Worm (Caenorhabditis elegans) whole organism, midembryonic: ENCODE data around the gene T01B10.5.

Experiments
- T22C8.4 ChIP-seq: fragments of 200-800 bp; sonication (Bioruptor generic); IDR thresholded peaks from 2 replicates; pipeline ENCODE4 v1.3.6; 2022; ENCODE audit warnings: missing genetic modification characterization, missing compliant biosample characterization
- cog-1 ChIP-seq: sonication (generic microtip); optimal IDR thresholded peaks from 2 replicates; lab custom pipeline; 2016; ENCODE audit warnings: missing genetic modification characterization, missing compliant biosample characterization
- flt-1 ChIP-seq: fragments of 200-800 bp; sonication (Bioruptor generic); IDR thresholded peaks from 2 replicates; pipeline ENCODE4 v1.3.6; 2022; ENCODE audit warnings: missing genetic modification characterization, missing compliant biosample characterization
- klf-2 ChIP-seq: fragments of 200-800 bp; sonication (Bioruptor generic); conservative IDR thresholded peaks from 2 replicates; pipeline ENCODE4 v1.3.6; 2022; ENCODE audit warnings: missing genetic modification reagents, missing genetic modification characterization, missing compliant biosample characterization
- med-1 ChIP-seq: sonication (generic microtip); optimal IDR thresholded peaks from 2 replicates; lab custom pipeline; 2017; ENCODE audit warnings: missing genetic modification characterization, mild to moderate bottlenecking, missing compliant biosample characterization, antibody characterized with exemption, missing genetic modification reagents; ENCODE audit not compliant: insufficient read depth
- ref-1 ChIP-seq: fragments of 200-800 bp; sonication (Bioruptor generic); conservative IDR thresholded peaks from 2 replicates; pipeline ENCODE4 v1.3.6; 2022; ENCODE audit warnings: missing genetic modification reagents, missing genetic modification characterization, missing compliant biosample characterization
- tab-1 ChIP-seq: fragments of 200-800 bp; sonication (Bioruptor generic); IDR thresholded peaks from 2 replicates; pipeline ENCODE4 v1.3.6; 2022; ENCODE audit warnings: missing genetic modification characterization, missing compliant biosample characterization
- ztf-23 ChIP-seq: fragments of 200-800 bp; sonication (Bioruptor generic); IDR thresholded peaks from 2 replicates; pipeline ENCODE4 v1.3.6; 2022; ENCODE audit warnings: missing genetic modification reagents, missing genetic modification characterization, missing compliant biosample characterization
- ztf-29 ChIP-seq: fragments of 200-800 bp; sonication (Bioruptor generic); IDR thresholded peaks from 2 replicates; pipeline ENCODE4 v1.3.6; 2022; ENCODE audit warnings: missing genetic modification reagents, missing genetic modification characterization, missing compliant biosample characterization

The T01B10.5 gene

DNA sequence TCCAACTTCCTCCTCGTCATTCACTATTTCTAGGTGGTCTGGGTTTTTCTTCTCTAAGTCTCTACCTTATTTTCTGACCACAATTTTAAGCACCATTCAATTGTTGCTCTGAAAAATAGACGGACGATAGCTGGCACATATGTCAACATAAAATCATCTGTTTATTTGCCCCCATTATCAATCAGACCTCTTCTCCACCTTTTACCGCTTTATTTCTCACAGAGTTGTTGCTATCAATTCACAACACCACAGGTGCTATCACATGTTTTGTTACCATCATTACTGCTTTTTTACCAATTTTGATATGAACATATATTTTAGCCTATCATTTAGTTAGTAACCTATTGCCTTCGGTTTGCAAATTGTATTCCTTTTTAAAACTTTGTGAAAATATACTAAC, 2.4 kb upstream of the T01B10.5 start:
- TF ChIP-seq ztf-23 (GFP tag; lab: Robert Waterston, UW) (no peak), cog-1 (tag; lab: Kevin White, UChicago) (no peak)

ce11 chrX:8499721-8500120, 4.6 kb downstream of the T01B10.5 start, which contains the start of gene grd-14:
Gene grd-14, plus strand, starts transcription at chrX:8500021.
- TF ChIP-seq ztf-23 (GFP tag; lab: Robert Waterston, UW) (0 out of 2 replicates have a peak, but pooled peaks have one; percentile 9), med-1 (GFP tag; lab: Kevin White, UChicago) (no peak), ref-1 (GFP tag; lab: Robert Waterston, UW) (no peak), cog-1 (tag; lab: Kevin White, UChicago) (no peak), T22C8.4 (no peak), flt-1 (no peak)

DNA sequence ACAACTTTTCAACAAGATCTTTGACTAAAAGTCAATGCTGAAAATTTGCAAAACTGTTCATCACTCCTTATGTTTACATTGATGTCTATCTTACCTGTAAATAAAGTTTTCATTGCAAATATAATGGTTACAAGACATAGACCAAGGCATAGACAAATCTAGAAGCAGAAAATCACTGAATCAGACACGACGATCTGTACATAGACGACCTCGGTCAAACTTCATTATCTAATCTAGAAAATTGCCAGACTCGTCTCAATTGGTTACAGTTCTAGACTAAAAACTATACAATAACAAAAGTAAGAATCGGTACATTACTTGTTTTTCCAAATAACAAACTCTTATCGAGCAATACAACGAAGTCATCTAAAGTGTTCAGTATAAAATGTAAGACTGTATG, 5.8 kb downstream of the T01B10.5 start, which contains the start of gene grd-4:
Gene grd-4, plus strand, starts transcription at position 301 of the 400 bp plus-strand sequence.
- no peak for TF ChIP-seq klf-2 (GFP tag; lab: Robert Waterston, UW)
- no peak for TF ChIP-seq ztf-29 (GFP tag; lab: Robert Waterston, UW)
- TF ChIP-seq ref-1 (GFP tag; lab: Robert Waterston, UW), result no peak

DNA sequence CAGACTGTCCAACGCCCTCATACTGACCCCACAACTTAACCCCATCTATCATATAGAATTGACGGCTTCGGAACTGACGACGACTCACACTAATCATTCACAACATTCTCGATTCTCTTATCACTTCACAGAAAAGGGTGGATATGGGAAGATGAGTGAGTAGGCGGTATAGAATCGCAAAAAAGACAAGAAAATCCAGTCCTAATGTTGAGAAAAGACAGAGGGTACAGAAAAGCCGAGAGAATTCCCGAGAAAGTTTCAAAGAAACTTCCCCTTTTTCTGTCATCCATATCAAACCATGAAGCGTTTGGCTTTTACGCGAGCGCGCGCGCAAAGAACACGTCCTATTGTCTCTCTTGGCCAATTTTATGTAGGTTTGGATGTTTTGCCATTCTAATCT, 9.1 kb downstream of the T01B10.5 start:
- TF ChIP-seq ztf-23 (GFP tag; lab: Robert Waterston, UW), result no peak
- no peak for TF ChIP-seq T22C8.4
- no peak for TF ChIP-seq ref-1 (GFP tag; lab: Robert Waterston, UW)
- TF ChIP-seq ztf-29 (GFP tag; lab: Robert Waterston, UW), result no peak
- TF ChIP-seq cog-1 (tag; lab: Kevin White, UChicago), result no peak
- TF ChIP-seq flt-1, result no peak
- TF ChIP-seq klf-2 (GFP tag; lab: Robert Waterston, UW), result no peak
- TF ChIP-seq med-1 (GFP tag; lab: Kevin White, UChicago), result no peak
- TF ChIP-seq tab-1, result no peak

- no peak for TF ChIP-seq med-1 (GFP tag; lab: Kevin White, UChicago)
- TF ChIP-seq klf-2 (GFP tag; lab: Robert Waterston, UW), result no peak
- TF ChIP-seq cog-1 (tag; lab: Kevin White, UChicago), result no peak
- no peak for TF ChIP-seq ztf-29 (GFP tag; lab: Robert Waterston, UW)
- no peak for TF ChIP-seq tab-1
- no peak for TF ChIP-seq ref-1 (GFP tag; lab: Robert Waterston, UW)
- no peak for TF ChIP-seq T22C8.4
- no peak for TF ChIP-seq ztf-23 (GFP tag; lab: Robert Waterston, UW)
- TF ChIP-seq flt-1, result no peak
These were observed 11.9 kb downstream of the T01B10.5 start for ce11 chrX:8507053-8507452.

DNA sequence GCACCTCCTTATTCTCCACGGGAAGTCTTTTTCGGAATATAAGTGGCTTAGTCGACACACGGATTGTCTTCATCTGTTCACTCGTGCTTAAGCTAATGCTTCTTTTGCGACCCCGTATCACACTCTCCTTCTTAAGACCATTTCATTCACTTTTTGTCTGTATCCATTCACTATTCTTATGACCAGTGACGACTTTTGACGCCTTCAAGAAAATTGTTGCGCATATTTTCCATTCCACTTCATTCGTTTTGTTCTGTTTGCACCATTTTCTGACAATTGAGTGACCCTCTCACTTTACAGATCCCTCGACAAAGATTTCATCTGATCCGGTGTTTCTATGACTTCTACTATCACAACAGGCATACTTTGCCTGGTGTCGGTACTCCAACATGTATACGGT, 12.5 kb downstream of the T01B10.5 start, which contains the start of gene H03E18.1:
Gene H03E18.1, plus strand, starts transcription at position 301 of the 400 bp plus-strand sequence.
- no peak for TF ChIP-seq flt-1
- TF ChIP-seq T22C8.4, result no peak
- no peak for TF ChIP-seq klf-2 (GFP tag; lab: Robert Waterston, UW)
- no peak for TF ChIP-seq med-1 (GFP tag; lab: Kevin White, UChicago)
- TF ChIP-seq ztf-29 (GFP tag; lab: Robert Waterston, UW), result no peak
- TF ChIP-seq cog-1 (tag; lab: Kevin White, UChicago), result no peak

DNA sequence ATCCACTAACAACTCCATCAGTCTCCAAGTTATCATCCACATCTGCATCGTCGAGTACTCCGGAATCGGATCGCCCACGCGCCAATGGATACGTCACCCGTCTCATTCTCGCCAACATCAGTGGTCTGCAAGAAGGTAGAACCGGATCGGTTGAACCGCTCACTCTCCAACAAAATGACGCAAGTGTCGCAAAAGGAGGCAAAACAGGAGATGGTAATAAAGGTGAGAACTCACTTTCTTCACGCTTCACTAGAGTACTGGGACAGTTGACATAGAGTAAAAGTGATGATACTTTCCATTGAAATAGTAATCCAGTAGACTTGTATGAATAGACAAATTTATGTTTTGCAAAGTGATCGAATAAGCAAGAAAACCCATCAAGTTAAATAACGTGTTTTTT, 14.0 kb downstream of the T01B10.5 start:
- TF ChIP-seq ztf-29 (GFP tag; lab: Robert Waterston, UW), result no peak
- TF ChIP-seq cog-1 (tag; lab: Kevin White, UChicago), result no peak
- no peak for TF ChIP-seq med-1 (GFP tag; lab: Kevin White, UChicago)

ce11 chrX:8520402-8520801, 25.3 kb downstream of the T01B10.5 start, which contains the start of gene H03E18.2:
Gene H03E18.2, minus strand, starts transcription at chrX:8520502.
- TF ChIP-seq flt-1 (no peak), med-1 (GFP tag; lab: Kevin White, UChicago) (no peak), ztf-23 (GFP tag; lab: Robert Waterston, UW) (no peak), ref-1 (GFP tag; lab: Robert Waterston, UW) (no peak), klf-2 (GFP tag; lab: Robert Waterston, UW) (no peak), cog-1 (tag; lab: Kevin White, UChicago) (no peak), tab-1 (no peak), T22C8.4 (no peak), ztf-29 (GFP tag; lab: Robert Waterston, UW) (no peak)

- no peak for TF ChIP-seq flt-1
- TF ChIP-seq ztf-23 (GFP tag; lab: Robert Waterston, UW), result no peak
- no peak for TF ChIP-seq T22C8.4
- no peak for TF ChIP-seq tab-1
- no peak for TF ChIP-seq med-1 (GFP tag; lab: Kevin White, UChicago)
- no peak for TF ChIP-seq klf-2 (GFP tag; lab: Robert Waterston, UW)
- no peak for TF ChIP-seq ztf-29 (GFP tag; lab: Robert Waterston, UW)
- TF ChIP-seq ref-1 (GFP tag; lab: Robert Waterston, UW), result no peak
These were observed 26.5 kb downstream of the T01B10.5 start, which contains the start of gene C03G5.14 for ce11 chrX:8521614-8522013. Gene C03G5.14, plus strand, starts transcription at chrX:8521914.

- no peak for TF ChIP-seq cog-1 (tag; lab: Kevin White, UChicago)
- no peak for TF ChIP-seq ztf-23 (GFP tag; lab: Robert Waterston, UW)
- no peak for TF ChIP-seq flt-1
- TF ChIP-seq tab-1, result no peak
- TF ChIP-seq ref-1 (GFP tag; lab: Robert Waterston, UW), result no peak
- no peak for TF ChIP-seq ztf-29 (GFP tag; lab: Robert Waterston, UW)
- no peak for TF ChIP-seq klf-2 (GFP tag; lab: Robert Waterston, UW)
- no peak for TF ChIP-seq med-1 (GFP tag; lab: Kevin White, UChicago)
- TF ChIP-seq T22C8.4, result no peak
These were observed 27.9 kb downstream of the T01B10.5 start for ce11 chrX:8523000-8523399.
